Worm (Caenorhabditis elegans) whole organism, L4 larva: ENCODE data around the gene txt-18.
A peak's percentile ranks its signal among the peaks of the same experiment; 100 is the strongest.

Source experiments
- ZK546.5 ChIP-seq, 2 experiments: sonication (generic microtip); optimal IDR thresholded peaks; 2 replicates each; lab custom pipeline; 2017; ENCODE audit warnings: missing biosample characterization in 2 of 2, missing genetic modification characterization in 2 of 2
- ceh-82 ChIP-seq: sonication (generic microtip); optimal IDR thresholded peaks from 2 replicates; lab custom pipeline; 2017; ENCODE audit warnings: missing biosample characterization, missing genetic modification characterization
- hlh-30 ChIP-seq: sonication (generic microtip); optimal IDR thresholded peaks from 2 replicates; lab custom pipeline; 2017; ENCODE audit warnings: antibody characterized with exemption, mild to moderate bottlenecking, missing genetic modification characterization, missing compliant biosample characterization; ENCODE audit not compliant: insufficient read depth
- lin-39 ChIP-seq: fragments of 150-350 bp; optimal IDR thresholded peaks from 2 replicates; lab custom pipeline; 2014; ENCODE audit warnings: missing biosample characterization, missing genetic modification reagents, missing genetic modification characterization
- mdl-1 ChIP-seq, 2 experiments: fragments of 150-350 bp in 1 of 2; sonication (generic microtip) in 1 of 2; optimal IDR thresholded peaks; 2 replicates each; lab custom pipeline; 2014 to 2017; ENCODE audit warnings: missing biosample characterization in 2 of 2, missing genetic modification characterization in 2 of 2
- nhr-76 ChIP-seq: fragments of 150-350 bp; optimal IDR thresholded peaks from 2 replicates; lab custom pipeline; 2014; ENCODE audit warnings: missing biosample characterization, missing genetic modification characterization
- ztf-11 ChIP-seq: fragments of 150-350 bp; optimal IDR thresholded peaks from 2 replicates; lab custom pipeline; 2014; ENCODE audit warnings: missing biosample characterization, missing genetic modification characterization

- TF ChIP-seq ceh-82 (no peak), hlh-30 (tag; lab: Kevin White, UChicago) (peak; percentile 49), ZK546.5 (tag; optimal IDR thresholded peaks at IDR 0.05; lab: Kevin White, UChicago) (no peak), ztf-11 (tag; lab: Kevin White, UChicago) (no peak), nhr-76 (tag; lab: Kevin White, UChicago) (no peak), mdl-1 (tag; optimal IDR thresholded peaks at IDR 0.05; lab: Kevin White, UChicago) (no peak), lin-39 (tag; lab: Kevin White, UChicago) (no peak)
These were observed 33.6 kb downstream of the txt-18 start for ce11 chrII:6377381-6377948.
